Worm (Caenorhabditis elegans): Measurements from ENCODE around the gene dos-1.

ce11 chrIII:9136587-9136986 is 32.8 kb downstream of the dos-1 start, which contains the start of gene eat-4:
- TF ChIP-seq ztf-11 (tag; optimal IDR thresholded peaks at IDR 0.05) = no peak
- no peak for TF ChIP-seq elt-1 (tag; optimal IDR thresholded peaks at IDR 0.05)
- no peak for TF ChIP-seq nhr-11 (tag; optimal IDR thresholded peaks at IDR 0.05)
- no peak for TF ChIP-seq pqm-1 (tag; optimal IDR thresholded peaks at IDR 0.05)
- no peak for TF ChIP-seq nfya-1 (tag; optimal IDR thresholded peaks at IDR 0.05; ENCODE audit: insufficient read depth)
- no peak for TF ChIP-seq egl-5 (tag; optimal IDR thresholded peaks at IDR 0.05)
- no peak for TF ChIP-seq fos-1 (tag; optimal IDR thresholded peaks at IDR 0.05)

All from whole organism, L3 larva.